Worm (Caenorhabditis elegans) whole organism, L4 larva: ENCODE data around the gene F28E10.4.

Experiments
- egl-27 ChIP-seq: sonication (generic microtip); optimal IDR thresholded peaks from 3 replicates; lab custom pipeline; 2017; ENCODE audit warnings: missing biosample characterization, missing genetic modification reagents, missing genetic modification characterization
- fos-1 ChIP-seq: fragments of 150-350 bp; optimal IDR thresholded peaks from 2 replicates; lab custom pipeline; 2014; ENCODE audit warnings: missing biosample characterization, missing genetic modification characterization
- lir-3 ChIP-seq: sonication (generic microtip); optimal IDR thresholded peaks from 2 replicates; lab custom pipeline; 2016; ENCODE audit warnings: mild to moderate bottlenecking, missing genetic modification characterization, missing compliant biosample characterization
- nhr-237 ChIP-seq: sonication (generic microtip); optimal IDR thresholded peaks from 2 replicates; lab custom pipeline; 2017; ENCODE audit warnings: missing biosample characterization, missing genetic modification characterization
- nhr-76 ChIP-seq: fragments of 150-350 bp; optimal IDR thresholded peaks from 2 replicates; lab custom pipeline; 2014; ENCODE audit warnings: missing biosample characterization, missing genetic modification characterization
- nhr-77 ChIP-seq: fragments of 150-350 bp; optimal IDR thresholded peaks from 2 replicates; lab custom pipeline; 2014; ENCODE audit warnings: missing biosample characterization, missing genetic modification characterization
- unc-39 ChIP-seq: sonication (generic microtip); optimal IDR thresholded peaks from 2 replicates; lab custom pipeline; 2017; ENCODE audit warnings: missing biosample characterization, missing genetic modification characterization

DNA sequence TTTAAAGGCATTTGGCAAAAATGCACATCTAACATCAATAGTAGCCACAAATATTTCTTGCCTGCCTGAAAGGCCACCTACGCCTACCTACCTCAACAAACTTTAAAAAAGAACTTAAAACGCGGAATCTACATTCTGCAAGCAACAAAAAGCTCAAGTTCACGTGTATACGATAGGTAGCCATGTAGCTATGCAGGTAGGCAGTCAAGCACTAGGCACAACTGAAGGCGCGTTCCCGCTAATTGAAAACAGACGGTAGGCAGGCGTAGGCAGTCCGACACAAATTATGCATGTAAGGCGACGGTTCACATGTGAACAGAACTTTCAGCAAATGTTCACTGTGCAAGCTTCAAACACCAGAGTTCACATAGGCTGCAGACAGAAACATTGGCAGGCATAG lies 45.4 kb upstream of the F28E10.4 start:
- TF ChIP-seq unc-39 (no peak), nhr-77 (no peak), egl-27 (no peak), fos-1 (tag; lab: Kevin White, UChicago) (no peak), nhr-76 (tag; lab: Kevin White, UChicago) (no peak), lir-3 (no peak), nhr-237 (no peak)
